Worm (Caenorhabditis elegans) whole organism, early embryonic: ENCODE data around the gene irg-4.

Experiments used
- B0310.2 ChIP-seq: sonication (generic microtip); optimal IDR thresholded peaks from 2 replicates; lab custom pipeline; 2016; ENCODE audit warnings: mild to moderate bottlenecking, missing genetic modification characterization, missing compliant biosample characterization
- F13C5.2 ChIP-seq: sonication (generic microtip); optimal IDR thresholded peaks from 2 replicates; lab custom pipeline; 2017; ENCODE audit warnings: mild to moderate bottlenecking, missing genetic modification characterization, inconsistent platforms, missing compliant biosample characterization
- aly-1 ChIP-seq: sonication (generic microtip); optimal IDR thresholded peaks from 2 replicates; lab custom pipeline; 2016; ENCODE audit warnings: missing genetic modification characterization, missing compliant biosample characterization
- ama-1 ChIP-seq: fragments of 150-350 bp; optimal IDR thresholded peaks from 2 replicates; lab custom pipeline; 2014
- ceh-13 ChIP-seq: fragments of 200-800 bp; sonication (Bioruptor generic); optimal IDR thresholded peaks from 2 replicates; lab custom pipeline; 2018; ENCODE audit warnings: mild to moderate bottlenecking, missing genetic modification characterization, missing compliant biosample characterization
- ceh-36 ChIP-seq: sonication (generic microtip); optimal IDR thresholded peaks from 2 replicates; lab custom pipeline; 2016; ENCODE audit warnings: missing genetic modification characterization, inconsistent platforms, missing compliant biosample characterization
- ets-7 ChIP-seq: sonication (generic microtip); optimal IDR thresholded peaks from 2 replicates; lab custom pipeline; 2016; ENCODE audit warnings: missing genotype, missing genetic modification characterization, missing compliant biosample characterization
- flt-1 ChIP-seq: fragments of 200-800 bp; sonication (Bioruptor generic); IDR thresholded peaks from 2 replicates; pipeline ENCODE4 v1.3.6; 2022; ENCODE audit warnings: missing genetic modification characterization, missing compliant biosample characterization
- hmbx-1 ChIP-seq: sonication (generic microtip); optimal IDR thresholded peaks from 2 replicates; lab custom pipeline; 2016; ENCODE audit warnings: mild to moderate bottlenecking, missing genetic modification characterization, missing compliant biosample characterization
- hmg-4 ChIP-seq: fragments of 200-800 bp; sonication (Bioruptor generic); optimal IDR thresholded peaks from 2 replicates; lab custom pipeline; 2018; ENCODE audit warnings: mild to moderate bottlenecking, missing genetic modification characterization, missing compliant biosample characterization
- hnd-1 ChIP-seq: sonication (generic microtip); optimal IDR thresholded peaks from 2 replicates; lab custom pipeline; 2016; ENCODE audit warnings: missing genetic modification characterization, missing compliant biosample characterization
- pes-1 ChIP-seq: fragments of 200-800 bp; sonication (Bioruptor generic); IDR thresholded peaks from 2 replicates; pipeline ENCODE4 v1.3.6; 2022; ENCODE audit warnings: missing genetic modification reagents, missing genetic modification characterization, missing compliant biosample characterization
- scrt-1 ChIP-seq: fragments of 200-800 bp; sonication (Bioruptor generic); IDR thresholded peaks from 2 replicates; pipeline ENCODE4 v1.3.6; 2022; ENCODE audit warnings: missing genetic modification characterization, missing compliant biosample characterization
- sea-1 ChIP-seq: fragments of 200-800 bp; sonication (Bioruptor generic); conservative IDR thresholded peaks from 2 replicates; pipeline ENCODE4 v1.3.6; 2022; ENCODE audit warnings: missing genetic modification characterization, missing compliant biosample characterization
- tbx-11 ChIP-seq: fragments of 200-800 bp; sonication (Bioruptor generic); IDR thresholded peaks from 2 replicates; pipeline ENCODE4 v1.3.6; 2022; ENCODE audit warnings: missing genetic modification characterization, missing compliant biosample characterization
- tbx-37 ChIP-seq: fragments of 200-800 bp; sonication (Bioruptor generic); conservative IDR thresholded peaks from 2 replicates; pipeline ENCODE4 v1.3.6; 2022; ENCODE audit warnings: missing genetic modification reagents, missing genetic modification characterization, missing compliant biosample characterization
- tra-4 ChIP-seq: sonication (generic microtip); optimal IDR thresholded peaks from 2 replicates; lab custom pipeline; 2017; ENCODE audit warnings: missing genetic modification characterization, missing compliant biosample characterization

Gene irg-4

DNA sequence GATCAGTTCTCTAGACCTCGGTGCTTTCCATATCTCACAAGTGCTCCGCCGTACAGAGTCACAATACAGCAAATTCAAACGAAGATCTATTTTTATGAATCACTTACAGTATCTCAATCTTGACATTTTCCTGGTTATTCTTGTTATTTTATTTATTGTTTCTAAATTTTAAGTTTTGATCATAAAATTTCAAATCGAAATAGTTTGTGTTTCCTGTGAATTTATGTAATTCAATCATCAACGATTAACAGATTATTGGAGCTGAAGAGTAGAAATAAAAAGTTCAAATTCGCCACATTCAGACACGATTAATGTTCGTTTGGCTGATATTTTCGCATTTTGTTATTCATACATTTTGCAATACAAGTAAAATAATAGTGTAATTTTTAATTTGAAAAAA is 3.3 kb upstream of the irg-4 start, which contains the start of gene clec-184:
TSS of gene clec-184 (plus strand) at position 301 of the 400 bp plus-strand sequence.
- TF ChIP-seq flt-1 (GFP tag; lab: Robert Waterston, UW) (no peak), F13C5.2 (tag; lab: Kevin White, UChicago) (no peak), ama-1 (lab: Kevin White, UChicago) (no peak), sea-1 (GFP tag; lab: Robert Waterston, UW) (no peak), tra-4 (no peak), scrt-1 (no peak), hnd-1 (no peak), hmg-4 (GFP tag; lab: Kevin White, UChicago) (no peak), hmbx-1 (tag; lab: Kevin White, UChicago) (no peak), tbx-11 (GFP tag; lab: Robert Waterston, UW) (no peak)

DNA sequence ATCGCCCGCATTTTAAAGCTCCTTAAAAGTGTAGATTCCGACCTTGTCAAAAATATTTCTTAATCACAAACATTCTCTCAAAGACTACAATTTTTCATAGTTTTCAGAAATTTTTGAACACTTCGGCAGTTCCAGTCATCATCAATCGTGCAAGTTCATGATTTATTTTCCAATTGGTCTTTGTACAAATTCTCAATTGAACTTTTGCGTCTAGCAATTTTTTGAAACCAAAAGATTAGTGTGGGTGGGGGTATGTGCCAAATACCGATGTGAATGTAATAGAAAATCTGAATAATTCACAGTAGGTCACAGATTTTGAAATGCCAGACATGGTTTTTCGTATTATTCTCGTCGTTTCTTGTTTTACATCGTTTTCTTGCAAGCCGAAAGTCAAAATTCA is 2.7 kb downstream of the irg-4 start, which contains the start of gene clec-185:
TSS of gene clec-185 (plus strand) at position 301 of the 400 bp plus-strand sequence.
- no peak for TF ChIP-seq B0310.2
- TF ChIP-seq tbx-37, result no peak
- no peak for TF ChIP-seq scrt-1
- TF ChIP-seq tbx-11 (GFP tag; lab: Robert Waterston, UW), result no peak
- no peak for TF ChIP-seq sea-1 (GFP tag; lab: Robert Waterston, UW)
- TF ChIP-seq hnd-1, result no peak
- TF ChIP-seq ama-1 (lab: Kevin White, UChicago), result no peak
- no peak for TF ChIP-seq F13C5.2 (tag; lab: Kevin White, UChicago)
- TF ChIP-seq aly-1 (tag; lab: Kevin White, UChicago), result no peak
- no peak for TF ChIP-seq ets-7
- no peak for TF ChIP-seq hmg-4 (GFP tag; lab: Kevin White, UChicago)
- TF ChIP-seq ceh-36 (tag; lab: Kevin White, UChicago), result no peak
- no peak for TF ChIP-seq pes-1 (GFP tag; lab: Robert Waterston, UW)

DNA sequence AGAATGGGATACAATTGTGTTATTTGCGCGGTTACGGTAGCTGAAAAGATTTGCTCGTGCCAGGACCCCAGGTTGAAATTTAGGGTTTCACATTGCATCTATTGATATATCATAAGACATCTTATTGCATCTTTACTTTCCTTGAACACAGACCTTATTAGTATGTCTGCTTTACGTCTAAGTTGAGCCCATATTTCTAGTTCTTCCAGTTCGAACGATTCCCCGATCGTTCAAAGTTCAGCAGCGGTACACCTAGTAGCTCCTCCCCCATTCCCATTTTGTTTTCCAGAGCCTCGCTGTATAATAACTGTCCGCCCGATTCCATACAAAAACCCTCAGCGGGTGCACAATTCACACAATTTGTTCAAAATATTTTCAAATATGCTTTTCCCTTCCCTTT is 6.1 kb downstream of the irg-4 start, which contains the start of gene C25G4.17:
TSS of gene C25G4.17 (plus strand) at position 301 of the 400 bp plus-strand sequence.
- TF ChIP-seq hmg-4 (GFP tag; lab: Kevin White, UChicago), result no peak

DNA sequence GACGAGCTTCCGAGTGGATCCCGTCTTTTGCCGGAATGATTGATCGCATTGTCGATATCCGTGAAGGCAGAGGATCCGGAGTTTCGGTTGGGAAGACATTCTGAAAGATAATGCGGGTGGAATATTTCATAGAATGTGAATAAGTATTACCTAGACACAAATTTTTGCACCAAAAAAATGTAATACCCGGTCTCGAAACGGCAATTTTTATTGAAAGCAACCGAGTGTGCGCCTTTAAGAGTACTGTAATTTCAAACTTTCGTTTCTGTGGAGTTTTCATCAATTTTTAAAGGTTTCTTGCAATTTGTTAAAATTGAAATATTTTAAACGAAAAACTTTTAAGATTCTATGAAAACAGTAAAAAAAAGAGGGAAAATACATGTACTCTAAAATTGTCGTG is 8.3 kb downstream of the irg-4 start, which contains the start of gene C25G4.2:
TSS of gene C25G4.2 (minus strand) at position 100 of the 400 bp plus-strand sequence.
- TF ChIP-seq tbx-37 (no peak), hnd-1 (no peak), tra-4 (no peak), ceh-13 (GFP tag; lab: Kevin White, UChicago) (no peak), scrt-1 (no peak), hmg-4 (GFP tag; lab: Kevin White, UChicago) (no peak), flt-1 (GFP tag; lab: Robert Waterston, UW) (no peak), aly-1 (tag; lab: Kevin White, UChicago) (no peak), F13C5.2 (tag; lab: Kevin White, UChicago) (no peak)

DNA sequence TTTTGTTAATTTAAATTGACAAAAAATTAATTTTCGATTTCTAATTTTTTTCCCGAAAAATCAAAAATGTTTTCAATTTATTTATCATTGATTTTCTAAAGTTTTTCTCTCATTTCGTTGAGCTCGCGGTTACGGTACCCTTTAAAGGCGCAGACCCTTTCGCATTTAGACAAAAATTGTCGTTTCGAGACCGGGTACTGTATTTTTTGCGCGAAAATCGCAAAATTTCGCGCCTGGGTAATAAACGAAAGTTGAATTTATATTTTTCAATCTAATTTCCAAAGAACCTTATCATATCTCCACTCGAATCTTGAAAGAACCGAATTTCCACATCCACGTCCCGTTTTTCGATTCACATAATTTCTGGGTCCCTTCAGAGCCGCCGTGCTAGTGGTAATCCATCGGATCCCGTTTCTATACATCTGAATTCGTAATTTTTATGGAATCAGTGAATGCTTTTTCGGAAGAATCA is 9.9 kb downstream of the irg-4 start, which contains the start of gene C25G4.3:
TSS of gene C25G4.3 (minus strand) at position 422 of the 472 bp plus-strand sequence.
- TF ChIP-seq B0310.2, result no peak

DNA sequence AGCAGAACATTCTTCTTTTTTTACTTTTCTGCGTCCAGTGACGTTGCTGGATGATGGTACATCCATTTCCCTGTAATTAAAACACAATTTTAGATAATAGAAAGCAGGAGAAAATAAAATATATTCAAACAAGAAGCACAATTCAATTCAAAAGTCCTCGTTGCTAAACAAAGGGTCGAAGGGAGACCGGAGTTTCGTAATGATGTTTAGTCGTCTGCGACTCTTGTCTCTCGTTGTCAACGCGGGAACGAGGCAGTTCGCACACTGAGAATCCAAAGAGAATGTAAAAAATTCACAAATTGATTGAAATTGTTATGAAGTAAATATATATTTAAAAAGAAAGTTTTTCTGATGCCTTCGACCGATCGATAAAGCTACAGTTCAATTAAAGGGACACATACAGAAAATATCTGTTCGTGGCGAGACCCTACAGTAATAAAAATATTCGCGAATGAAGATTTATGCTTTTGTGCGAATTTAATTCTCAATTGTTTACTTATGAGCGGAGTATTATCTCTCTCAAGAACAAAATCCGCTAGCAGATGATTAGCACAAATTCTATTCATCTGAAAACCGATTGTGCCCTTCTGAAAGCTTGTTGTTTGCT is 15.7 kb downstream of the irg-4 start, which contains the start of gene dpy-26:
TSS of gene dpy-26 (minus strand) at position 111 of the 607 bp plus-strand sequence.
- TF ChIP-seq F13C5.2 (tag; lab: Kevin White, UChicago), result peak; percentile 18
- TF ChIP-seq tbx-11 (GFP tag; lab: Robert Waterston, UW), result no peak

DNA sequence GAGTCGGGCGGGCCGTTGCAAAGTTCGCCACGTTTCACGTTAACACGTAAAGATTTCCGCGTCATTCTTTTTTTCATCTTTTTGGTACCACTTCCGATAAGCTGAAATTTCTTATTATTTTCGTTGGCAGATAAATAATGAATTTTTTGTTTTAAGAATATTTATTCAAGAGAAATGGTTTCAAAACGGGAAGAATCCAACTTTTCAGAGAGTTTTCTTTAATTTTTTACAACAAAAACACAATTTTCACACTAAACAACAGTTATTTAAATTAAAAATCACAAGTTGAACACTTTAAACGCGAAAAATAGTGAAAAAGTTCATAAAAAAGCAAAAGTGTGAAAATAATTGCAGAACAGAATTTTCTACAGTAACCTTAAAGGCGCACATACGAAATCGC is 18.5 kb downstream of the irg-4 start, which contains the start of gene spe-44:
TSS of gene spe-44 (minus strand) at position 101 of the 400 bp plus-strand sequence.
- TF ChIP-seq ama-1 (lab: Kevin White, UChicago), result no peak
- no peak for TF ChIP-seq tbx-11 (GFP tag; lab: Robert Waterston, UW)
- TF ChIP-seq hmbx-1 (tag; lab: Kevin White, UChicago), result no peak
- TF ChIP-seq aly-1 (tag; lab: Kevin White, UChicago), result no peak
- no peak for TF ChIP-seq hmg-4 (GFP tag; lab: Kevin White, UChicago)
- no peak for TF ChIP-seq sea-1 (GFP tag; lab: Robert Waterston, UW)
- no peak for TF ChIP-seq ets-7
- no peak for TF ChIP-seq F13C5.2 (tag; lab: Kevin White, UChicago)
- TF ChIP-seq ceh-36 (tag; lab: Kevin White, UChicago), result no peak
- TF ChIP-seq ceh-13 (GFP tag; lab: Kevin White, UChicago), result no peak
- TF ChIP-seq hnd-1, result no peak
- no peak for TF ChIP-seq scrt-1
- TF ChIP-seq B0310.2, result no peak
- no peak for TF ChIP-seq tbx-37
- TF ChIP-seq pes-1 (GFP tag; lab: Robert Waterston, UW), result no peak
- TF ChIP-seq tra-4, result no peak
- TF ChIP-seq flt-1 (GFP tag; lab: Robert Waterston, UW), result no peak

DNA sequence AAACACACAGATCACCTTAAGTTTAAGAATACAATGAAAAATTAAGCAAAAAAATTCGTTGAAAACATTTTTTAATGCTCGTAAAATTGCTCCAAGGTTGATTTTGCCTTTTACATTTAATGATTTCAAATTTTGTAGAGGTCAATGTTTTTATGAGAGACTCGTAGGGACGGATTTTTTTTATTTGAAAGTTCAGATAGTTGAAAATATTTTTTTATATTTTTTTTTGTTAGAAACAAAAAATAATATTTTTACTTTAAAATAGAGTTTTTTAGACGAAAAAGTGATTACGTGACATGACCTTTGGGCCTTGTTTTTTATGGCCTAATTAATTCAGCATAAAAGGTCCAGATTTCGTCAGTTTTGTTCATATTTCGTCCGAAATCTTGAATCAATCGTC is 19.1 kb downstream of the irg-4 start, which contains the start of gene smz-1:
TSS of gene smz-1 (plus strand) at position 301 of the 400 bp plus-strand sequence.
- TF ChIP-seq tbx-11 (GFP tag; lab: Robert Waterston, UW), result no peak
- no peak for TF ChIP-seq ets-7
- TF ChIP-seq tbx-37, result no peak
- TF ChIP-seq scrt-1, result no peak
- no peak for TF ChIP-seq aly-1 (tag; lab: Kevin White, UChicago)
- no peak for TF ChIP-seq ama-1 (lab: Kevin White, UChicago)
- no peak for TF ChIP-seq flt-1 (GFP tag; lab: Robert Waterston, UW)
- no peak for TF ChIP-seq hnd-1
- no peak for TF ChIP-seq B0310.2
